Fruit fly (Drosophila melanogaster) whole organism, embryonic: ENCODE data around the gene CG10841.
A peak's percentile ranks its signal among the peaks of the same experiment; 100 is the strongest.

Experiments used
- ATbp ChIP-seq: fragments of 200-800 bp; sonication (Bioruptor generic); optimal IDR thresholded peaks from 2 replicates; lab custom pipeline; 2017; ENCODE audit warnings: missing biosample characterization, mild to moderate bottlenecking, missing genetic modification characterization, missing genetic modification reagents
- Aef1 ChIP-seq: fragments of 200-800 bp; sonication (Bioruptor generic); IDR thresholded peaks from 3 replicates; pipeline ENCODE4 v1.3.6; 2022; ENCODE audit warnings: missing biosample characterization, missing genetic modification characterization
- Antp ChIP-seq: fragments of 200-800 bp; sonication (Bioruptor generic); optimal IDR thresholded peaks from 3 replicates; lab custom pipeline; 2016; ENCODE audit warnings: missing biosample characterization, missing genetic modification characterization
- Asciz ChIP-seq: fragments of 200-800 bp; sonication (Bioruptor generic); optimal IDR thresholded peaks from 2 replicates; lab custom pipeline; 2017; ENCODE audit warnings: missing biosample characterization, mild to moderate bottlenecking, missing genetic modification characterization, missing genetic modification reagents
- BEAF-32 ChIP-seq: fragments of 200-800 bp; sonication (Bioruptor generic); optimal IDR thresholded peaks from 3 replicates; lab custom pipeline; 2017; ENCODE audit warnings: missing biosample characterization, missing genetic modification characterization, mild to moderate bottlenecking, moderate library complexity, missing genetic modification reagents
- CG1024 ChIP-seq: fragments of 200-800 bp; sonication (Bioruptor generic); IDR thresholded peaks from 2 replicates; pipeline ENCODE4 v1.3.6; 2022; ENCODE audit warnings: missing biosample characterization, missing genetic modification characterization
- CG10979 ChIP-seq: fragments of 200-800 bp; sonication (Bioruptor generic); optimal IDR thresholded peaks from 2 replicates; lab custom pipeline; 2018; ENCODE audit warnings: missing biosample characterization, mild to moderate bottlenecking, missing genetic modification characterization, moderate library complexity
- CG12104 ChIP-seq: fragments of 200-800 bp; sonication (Bioruptor generic); optimal IDR thresholded peaks from 3 replicates; lab custom pipeline; 2016; ENCODE audit warnings: missing biosample characterization, missing genetic modification characterization
- CG12299 ChIP-seq: fragments of 200-800 bp; sonication (Bioruptor generic); optimal IDR thresholded peaks from 2 replicates; lab custom pipeline; 2018; ENCODE audit warnings: missing biosample characterization, mild to moderate bottlenecking, missing genetic modification characterization
- CG15011 ChIP-seq: fragments of 200-800 bp; sonication (Bioruptor generic); optimal IDR thresholded peaks from 3 replicates; lab custom pipeline; 2018; ENCODE audit warnings: missing biosample characterization, mild to moderate bottlenecking, missing genetic modification characterization
- CG1602 ChIP-seq: fragments of 200-800 bp; sonication (Bioruptor generic); optimal IDR thresholded peaks from 3 replicates; lab custom pipeline; 2016; ENCODE audit warnings: missing biosample characterization, missing genetic modification characterization
- CG1603 ChIP-seq: fragments of 200-800 bp; sonication (Bioruptor generic); optimal IDR thresholded peaks from 2 replicates; lab custom pipeline; 2019; ENCODE audit warnings: missing biosample characterization, mild to moderate bottlenecking, missing genetic modification characterization, moderate library complexity
- CG16863 ChIP-seq: fragments of 200-800 bp; sonication (Bioruptor generic); optimal IDR thresholded peaks from 3 replicates; lab custom pipeline; 2016; ENCODE audit warnings: missing biosample characterization, missing genetic modification characterization
- CG17829 ChIP-seq: fragments of 200-800 bp; optimal IDR thresholded peaks from 2 replicates; lab custom pipeline; 2019; ENCODE audit warnings: missing biosample characterization, mild to moderate bottlenecking, missing genetic modification characterization, moderate library complexity
- CG1832 ChIP-seq: fragments of 200-800 bp; sonication (Bioruptor generic); optimal IDR thresholded peaks from 2 replicates; lab custom pipeline; 2017; ENCODE audit warnings: missing biosample characterization, mild to moderate bottlenecking, missing genetic modification characterization, inconsistent platforms
- CG2678 ChIP-seq: fragments of 200-800 bp; sonication (Bioruptor generic); optimal IDR thresholded peaks from 3 replicates; lab custom pipeline; 2019; ENCODE audit warnings: missing biosample characterization, mild to moderate bottlenecking, missing genetic modification characterization, moderate library complexity
- CG2889 ChIP-seq: fragments of 200-800 bp; sonication (Bioruptor generic); IDR thresholded peaks from 3 replicates; pipeline ENCODE4 v1.3.6; 2022; ENCODE audit warnings: missing biosample characterization, missing genetic modification characterization
- CG32767 ChIP-seq: fragments of 200-800 bp; sonication (Bioruptor generic); IDR thresholded peaks from 2 replicates; pipeline ENCODE4 v1.3.6; 2022; ENCODE audit warnings: missing biosample characterization, missing genetic modification characterization
- CG4707 ChIP-seq: fragments of 200-800 bp; sonication (Bioruptor generic); optimal IDR thresholded peaks from 2 replicates; lab custom pipeline; 2018; ENCODE audit warnings: missing biosample characterization, mild to moderate bottlenecking, missing genetic modification characterization, moderate library complexity
- CG6175 ChIP-seq: fragments of 200-800 bp; sonication (Bioruptor generic); IDR thresholded peaks from 3 replicates; pipeline ENCODE4 v1.3.6; 2022; ENCODE audit warnings: missing biosample characterization, missing genetic modification characterization
- CG7357 ChIP-seq: fragments of 200-800 bp; sonication (Bioruptor generic); IDR thresholded peaks from 3 replicates; pipeline ENCODE4 v1.3.6; 2022; ENCODE audit warnings: missing biosample characterization, missing genetic modification characterization
- CG8944 ChIP-seq: fragments of 200-800 bp; sonication (Bioruptor generic); optimal IDR thresholded peaks from 3 replicates; lab custom pipeline; 2016; ENCODE audit warnings: missing biosample characterization, missing genetic modification characterization
- CG9817 ChIP-seq: fragments of 200-800 bp; sonication (Bioruptor generic); optimal IDR thresholded peaks from 2 replicates; lab custom pipeline; 2018; ENCODE audit warnings: missing biosample characterization, mild to moderate bottlenecking, missing genetic modification characterization, moderate library complexity
- CkIIα-i1 ChIP-seq: fragments of 200-800 bp; sonication (Bioruptor generic); IDR thresholded peaks from 2 replicates; pipeline ENCODE4 v1.3.6; 2022; ENCODE audit warnings: missing biosample characterization, missing genetic modification characterization
- CoRest ChIP-seq: fragments of 200-800 bp; sonication (Bioruptor generic); optimal IDR thresholded peaks from 3 replicates; lab custom pipeline; 2018; ENCODE audit warnings: missing biosample characterization, mild to moderate bottlenecking, missing genetic modification characterization, moderate library complexity
- Dek ChIP-seq: fragments of 200-800 bp; sonication (Bioruptor generic); optimal IDR thresholded peaks from 3 replicates; lab custom pipeline; 2019; ENCODE audit warnings: missing biosample characterization, mild to moderate bottlenecking, missing genetic modification characterization, moderate library complexity
- Dll ChIP-seq: fragments of 200-800 bp; sonication (Bioruptor generic); IDR thresholded peaks from 4 replicates; pipeline ENCODE4 v1.3.6; 2022; ENCODE audit warnings: missing biosample characterization, missing genetic modification characterization; ENCODE audit not compliant: partially characterized antibody
- E2f1 ChIP-seq: fragments of 200-800 bp; sonication (Bioruptor generic); IDR thresholded peaks from 2 replicates; pipeline ENCODE4 v1.3.6; 2022; ENCODE audit warnings: missing biosample characterization, missing genetic modification characterization
- Hand ChIP-seq: fragments of 200-800 bp; sonication (Bioruptor generic); optimal IDR thresholded peaks from 2 replicates; lab custom pipeline; 2017; ENCODE audit warnings: mild to moderate bottlenecking, missing biosample characterization, missing genetic modification reagents, missing genetic modification characterization
- Hmx ChIP-seq: fragments of 200-800 bp; sonication (Bioruptor generic); optimal IDR thresholded peaks from 2 replicates; lab custom pipeline; 2016; ENCODE audit warnings: missing biosample characterization, missing genetic modification characterization
- Hr3 ChIP-seq: fragments of 200-800 bp; sonication (Bioruptor generic); optimal IDR thresholded peaks from 3 replicates; lab custom pipeline; 2016; ENCODE audit warnings: missing biosample characterization, missing genetic modification characterization
- Hr51 ChIP-seq, 2 experiments: fragments of 200-800 bp; sonication (Bioruptor generic); optimal IDR thresholded peaks; 2 replicates in 1 of 2; 3 replicates in 1 of 2; lab custom pipeline; 2016 to 2018; ENCODE audit warnings: missing biosample characterization in 2 of 2, missing genetic modification characterization in 2 of 2, mild to moderate bottlenecking in 1 of 2, moderate library complexity in 1 of 2
- Hsf ChIP-seq: fragments of 200-800 bp; sonication (Bioruptor generic); optimal IDR thresholded peaks from 3 replicates; lab custom pipeline; 2016; ENCODE audit warnings: missing biosample characterization, missing genetic modification characterization
- Ssrp ChIP-seq: fragments of 200-800 bp; sonication (Bioruptor generic); optimal IDR thresholded peaks from 2 replicates; lab custom pipeline; 2018; ENCODE audit warnings: missing biosample characterization, mild to moderate bottlenecking, missing genetic modification characterization, moderate library complexity
- az2 ChIP-seq: fragments of 200-800 bp; sonication (Bioruptor generic); optimal IDR thresholded peaks from 3 replicates; lab custom pipeline; 2016; ENCODE audit warnings: missing biosample characterization, missing genetic modification characterization
- bcd ChIP-seq: fragments of 200-800 bp; sonication (Bioruptor generic); optimal IDR thresholded peaks from 2 replicates; lab custom pipeline; 2017; ENCODE audit warnings: missing biosample characterization, mild to moderate bottlenecking, missing genetic modification characterization
- ci ChIP-seq: fragments of 200-800 bp; sonication (Bioruptor generic); IDR thresholded peaks from 3 replicates; pipeline ENCODE4 v1.3.6; 2022; ENCODE audit warnings: missing biosample characterization, missing genetic modification characterization
- dimm ChIP-seq: fragments of 200-800 bp; sonication (Bioruptor generic); IDR thresholded peaks from 2 replicates; pipeline ENCODE4 v1.3.6; 2022; ENCODE audit warnings: missing biosample characterization, missing genetic modification characterization
- dmrt99B ChIP-seq: fragments of 200-800 bp; sonication (Bioruptor generic); optimal IDR thresholded peaks from 2 replicates; lab custom pipeline; 2018; ENCODE audit warnings: missing biosample characterization, mild to moderate bottlenecking, missing genetic modification characterization, moderate library complexity
- dysf ChIP-seq: fragments of 200-800 bp; sonication (Bioruptor generic); IDR thresholded peaks from 3 replicates; pipeline ENCODE4 v1.3.6; 2022; ENCODE audit warnings: missing biosample characterization, missing genetic modification characterization
- eyg ChIP-seq: fragments of 200-800 bp; sonication (Bioruptor generic); optimal IDR thresholded peaks from 3 replicates; lab custom pipeline; 2016; ENCODE audit warnings: missing biosample characterization, missing genetic modification characterization
- fd96Cb ChIP-seq: fragments of 200-800 bp; sonication (Bioruptor generic); optimal IDR thresholded peaks from 2 replicates; lab custom pipeline; 2018; ENCODE audit warnings: missing biosample characterization, mild to moderate bottlenecking, missing genetic modification characterization, moderate library complexity
- gce ChIP-seq: fragments of 200-800 bp; sonication (Bioruptor generic); IDR thresholded peaks from 3 replicates; pipeline ENCODE4 v1.3.6; 2022; ENCODE audit warnings: missing biosample characterization, missing genetic modification characterization
- nmo ChIP-seq: fragments of 200-800 bp; sonication (Bioruptor generic); optimal IDR thresholded peaks from 2 replicates; lab custom pipeline; 2018; ENCODE audit warnings: missing biosample characterization, mild to moderate bottlenecking, missing genetic modification characterization, moderate library complexity
- onecut ChIP-seq: fragments of 200-800 bp; sonication (Bioruptor generic); IDR thresholded peaks from 2 replicates; pipeline ENCODE4 v1.3.6; 2022; ENCODE audit warnings: missing biosample characterization, missing genetic modification characterization
- repo ChIP-seq: fragments of 200-800 bp; sonication (Bioruptor generic); optimal IDR thresholded peaks from 2 replicates; lab custom pipeline; 2016; ENCODE audit warnings: missing biosample characterization, missing genetic modification characterization
- ro ChIP-seq: fragments of 200-800 bp; sonication (Bioruptor generic); IDR thresholded peaks from 2 replicates; pipeline ENCODE4 v1.3.6; 2022; ENCODE audit warnings: missing biosample characterization, missing genetic modification characterization
- stc ChIP-seq: fragments of 200-800 bp; sonication (Bioruptor generic); IDR thresholded peaks from 2 replicates; pipeline ENCODE4 v1.3.6; 2022; ENCODE audit warnings: missing biosample characterization, missing genetic modification characterization
- ttk ChIP-seq: fragments of 200-800 bp; sonication (Bioruptor generic); IDR thresholded peaks from 2 replicates; pipeline ENCODE4 v2.1.2; 2022; ENCODE audit warnings: missing biosample characterization, missing genetic modification characterization

Gene CG10841

dm6 chr3R:13660924-13661659, 29.4 kb downstream of the CG10841 start, which contains the start of gene B52 (continued):
- no peak for TF ChIP-seq ro (GFP tag; lab: Robert Waterston, UW)
- peak; percentile 51 for TF ChIP-seq CG15011 (GFP tag; lab: Kevin White, UChicago)
- peak; percentile 50 for TF ChIP-seq CoRest (tag; lab: Kevin White, UChicago)
- TF ChIP-seq Ssrp (tag; lab: Kevin White, UChicago) = no peak
- peak; percentile 70; the same call in 1 of the 3 replicates for TF ChIP-seq gce (GFP tag; lab: Robert Waterston, UW)
- peak; percentile 80 for TF ChIP-seq CG1024
- peak; percentile 94 for TF ChIP-seq ci
- TF ChIP-seq CG6175 (GFP tag; lab: Robert Waterston, UW) = 0 out of 3 replicates have a peak, but pooled peaks have one; percentile 37
- peak; percentile 62; the same call in 1 of the 2 replicates for TF ChIP-seq ttk (GFP tag; lab: Robert Waterston, UW)
- TF ChIP-seq Hsf (GFP tag; lab: Kevin White, UChicago) = peak; percentile 65
- no peak for TF ChIP-seq CG2678 (tag; lab: Kevin White, UChicago)
- TF ChIP-seq CG1832 = no peak
- peak; percentile 73 for TF ChIP-seq BEAF-32
- TF ChIP-seq CkIIα-i1 (GFP tag; lab: Robert Waterston, UW) = no peak
- peak; percentile 8 for TF ChIP-seq CG12104 (GFP tag; lab: Kevin White, UChicago)
- peak; percentile 61 for TF ChIP-seq Hand (GFP tag; lab: Kevin White, UChicago)
- TF ChIP-seq az2 = peak; percentile 15
- TF ChIP-seq Asciz (GFP tag; lab: Kevin White, UChicago) = peak; percentile 71
- TF ChIP-seq eyg = peak; percentile 59
- TF ChIP-seq CG12299 (tag; lab: Kevin White, UChicago) = peak; percentile 52
- peak; percentile 48 for TF ChIP-seq Antp (GFP tag; lab: Kevin White, UChicago)
- TF ChIP-seq CG32767 (GFP tag; lab: Robert Waterston, UW) = peak; percentile 94
- TF ChIP-seq CG2889 = 0 out of 3 replicates have a peak, but pooled peaks have one; percentile 42
- 0 out of 4 replicates have a peak, but pooled peaks have one; percentile 47 for TF ChIP-seq Dll (GFP tag; lab: Robert Waterston, UW)
- TF ChIP-seq dmrt99B (tag; lab: Kevin White, UChicago) = no peak
- TF ChIP-seq fd96Cb (tag; lab: Kevin White, UChicago) = peak; percentile 31
- no peak for TF ChIP-seq Dek (tag; lab: Kevin White, UChicago)
- peak; percentile 55; the same call in 1 of the 3 replicates for TF ChIP-seq Aef1 (GFP tag; lab: Robert Waterston, UW)
- peak; percentile 54 for TF ChIP-seq ATbp (GFP tag; lab: Kevin White, UChicago)
- no peak for TF ChIP-seq dimm
- TF ChIP-seq CG16863 (GFP tag; lab: Kevin White, UChicago) = peak; percentile 47
- peak; percentile 25 for TF ChIP-seq CG1602 (GFP tag; lab: Kevin White, UChicago)
- TF ChIP-seq nmo = peak; percentile 29
- TF ChIP-seq CG1603 (tag; lab: Kevin White, UChicago) = peak; percentile 83
- TF ChIP-seq dysf (GFP tag; lab: Robert Waterston, UW) = no peak; the same call in 1 of the 3 replicates
- peak; percentile 61; the same call in 1 of the 2 replicates for TF ChIP-seq stc (GFP tag; lab: Robert Waterston, UW)
- peak; percentile 1 for TF ChIP-seq repo (GFP tag; lab: Kevin White, UChicago)
- peak; percentile 20 for TF ChIP-seq CG17829
- peak; percentile 27 for TF ChIP-seq Hr3
- TF ChIP-seq CG9817 (tag; lab: Kevin White, UChicago) = peak; percentile 35
- peak; percentile 32 for TF ChIP-seq CG10979 (tag; lab: Kevin White, UChicago)
- peak; percentile 31; the same call in 1 of the 3 replicates for TF ChIP-seq CG7357
- no peak for TF ChIP-seq Hmx (GFP tag; lab: Kevin White, UChicago)
- TF ChIP-seq CG8944 (GFP tag; lab: Kevin White, UChicago) = no peak
- TF ChIP-seq Hr51 (GFP tag; optimal IDR thresholded peaks at IDR 0.05; lab: Kevin White, UChicago) = peak in 1 of 2 experiments; percentile 0
- peak; percentile 78 for TF ChIP-seq bcd (GFP tag; lab: Kevin White, UChicago)
- peak; percentile 82 for TF ChIP-seq CG4707 (GFP tag; lab: Kevin White, UChicago)
- TF ChIP-seq onecut (GFP tag; lab: Robert Waterston, UW) = peak; percentile 77
- peak; percentile 84 for TF ChIP-seq E2f1
